Worm (Caenorhabditis elegans) whole organism, L2 larva: Measurements from ENCODE around the gene emb-30.

Experiments
- C34F6.9 ChIP-seq: fragments of 150-350 bp; optimal IDR thresholded peaks from 2 replicates; lab custom pipeline; 2014; ENCODE audit warnings: missing biosample characterization, missing genetic modification characterization
- F13H6.1 ChIP-seq: sonication (generic microtip); optimal IDR thresholded peaks from 2 replicates; lab custom pipeline; 2016; ENCODE audit warnings: missing genetic modification characterization, missing compliant biosample characterization
- R02D3.7 ChIP-seq: fragments of 150-350 bp; optimal IDR thresholded peaks from 2 replicates; lab custom pipeline; 2014; ENCODE audit warnings: missing biosample characterization, missing genetic modification characterization
- Y55F3AM.14 ChIP-seq: fragments of 200-800 bp; sonication (Bioruptor generic); optimal IDR thresholded peaks from 2 replicates; lab custom pipeline; 2018; ENCODE audit warnings: mild to moderate bottlenecking, missing genetic modification characterization, missing compliant biosample characterization
- ZK546.5 ChIP-seq: sonication (generic microtip); optimal IDR thresholded peaks from 2 replicates; lab custom pipeline; 2017; ENCODE audit warnings: missing biosample characterization, missing genetic modification characterization
- alr-1 ChIP-seq: fragments of 150-350 bp; optimal IDR thresholded peaks from 2 replicates; lab custom pipeline; 2014; ENCODE audit warnings: missing biosample characterization, missing genetic modification characterization
- aly-2 ChIP-seq: fragments of 150-350 bp; optimal IDR thresholded peaks from 2 replicates; lab custom pipeline; 2014; ENCODE audit warnings: missing biosample characterization, missing genetic modification characterization
- ama-1 ChIP-seq: fragments of 150-350 bp; optimal IDR thresholded peaks from 2 replicates; lab custom pipeline; 2018; ENCODE audit warnings: inconsistent platforms
- blmp-1 ChIP-seq: sonication (generic microtip); optimal IDR thresholded peaks from 2 replicates; lab custom pipeline; 2017; ENCODE audit warnings: missing genetic modification characterization, mild to moderate bottlenecking, missing compliant biosample characterization, antibody characterized with exemption, moderate library complexity; ENCODE audit not compliant: insufficient read depth
- ceh-16 ChIP-seq: fragments of 150-350 bp; optimal IDR thresholded peaks from 2 replicates; lab custom pipeline; 2014; ENCODE audit warnings: missing biosample characterization, missing genetic modification characterization
- ceh-82 ChIP-seq: fragments of 150-350 bp; optimal IDR thresholded peaks from 2 replicates; lab custom pipeline; 2014; ENCODE audit warnings: missing biosample characterization, missing genetic modification characterization
- crh-2 ChIP-seq: sonication (generic microtip); optimal IDR thresholded peaks from 2 replicates; lab custom pipeline; 2017; ENCODE audit warnings: missing biosample characterization, missing genetic modification characterization
- dmd-4 ChIP-seq: sonication (generic microtip); optimal IDR thresholded peaks from 2 replicates; lab custom pipeline; 2017; ENCODE audit warnings: missing biosample characterization, missing genetic modification characterization
- egl-27 ChIP-seq: sonication (generic microtip); optimal IDR thresholded peaks from 3 replicates; lab custom pipeline; 2017; ENCODE audit warnings: missing biosample characterization, missing genetic modification reagents, missing genetic modification characterization
- elt-1 ChIP-seq: fragments of 150-350 bp; optimal IDR thresholded peaks from 2 replicates; lab custom pipeline; 2014; ENCODE audit warnings: missing biosample characterization, missing genetic modification characterization
- elt-3 ChIP-seq: sonication (generic microtip); optimal IDR thresholded peaks from 2 replicates; lab custom pipeline; 2017; ENCODE audit warnings: missing biosample characterization, missing genetic modification characterization
- fos-1 ChIP-seq: fragments of 150-350 bp; optimal IDR thresholded peaks from 2 replicates; lab custom pipeline; 2014; ENCODE audit warnings: missing biosample characterization, missing genetic modification characterization
- gmeb-1 ChIP-seq: fragments of 150-350 bp; optimal IDR thresholded peaks from 2 replicates; lab custom pipeline; 2014; ENCODE audit warnings: missing biosample characterization, missing genetic modification characterization
- lin-11 ChIP-seq: fragments of 150-350 bp; sonication (generic microtip); optimal IDR thresholded peaks from 2 replicates; lab custom pipeline; 2014; ENCODE audit warnings: missing biosample characterization, missing genetic modification characterization, inconsistent platforms, mixed read lengths
- lin-13 ChIP-seq: fragments of 150-350 bp; optimal IDR thresholded peaks from 2 replicates; lab custom pipeline; 2014; ENCODE audit warnings: missing biosample characterization, missing genetic modification reagents, missing genetic modification characterization
- lin-39 ChIP-seq: fragments of 150-350 bp; optimal IDR thresholded peaks from 2 replicates; lab custom pipeline; 2014; ENCODE audit warnings: missing biosample characterization, missing genetic modification reagents, missing genetic modification characterization
- lsy-2 ChIP-seq, 2 experiments: fragments of 150-350 bp in 1 of 2; sonication (generic microtip) in 1 of 2; optimal IDR thresholded peaks; 2 replicates each; lab custom pipeline; 2014 to 2017; ENCODE audit warnings: missing biosample characterization in 2 of 2, missing genetic modification characterization in 2 of 2
- mab-5 ChIP-seq: fragments of 150-350 bp; optimal IDR thresholded peaks from 2 replicates; lab custom pipeline; 2014; ENCODE audit warnings: missing biosample characterization, missing genetic modification characterization
- mbf-1 ChIP-seq: sonication (generic microtip); optimal IDR thresholded peaks from 2 replicates; lab custom pipeline; 2017; ENCODE audit warnings: missing biosample characterization, missing genetic modification characterization
- mdl-1 ChIP-seq, 2 experiments: fragments of 150-350 bp in 1 of 2; sonication (generic microtip) in 1 of 2; optimal IDR thresholded peaks; 2 replicates each; lab custom pipeline; 2017; ENCODE audit warnings: missing biosample characterization in 2 of 2, missing genetic modification characterization in 2 of 2
- nhr-10 ChIP-seq: sonication (generic microtip); optimal IDR thresholded peaks from 2 replicates; lab custom pipeline; 2017; ENCODE audit warnings: missing biosample characterization, missing genetic modification characterization
- nhr-11 ChIP-seq: fragments of 150-350 bp; optimal IDR thresholded peaks from 2 replicates; lab custom pipeline; 2014; ENCODE audit warnings: missing biosample characterization, missing genetic modification characterization
- nhr-12 ChIP-seq: fragments of 150-350 bp; optimal IDR thresholded peaks from 2 replicates; lab custom pipeline; 2014; ENCODE audit warnings: missing biosample characterization, missing genetic modification characterization
- nhr-129 ChIP-seq: fragments of 150-350 bp; optimal IDR thresholded peaks from 2 replicates; lab custom pipeline; 2014; ENCODE audit warnings: missing biosample characterization, missing genetic modification characterization
- nhr-21 ChIP-seq: fragments of 150-350 bp; optimal IDR thresholded peaks from 2 replicates; lab custom pipeline; 2014; ENCODE audit warnings: missing biosample characterization, missing genetic modification characterization
- nhr-23 ChIP-seq: fragments of 150-350 bp; optimal IDR thresholded peaks from 2 replicates; lab custom pipeline; 2014; ENCODE audit warnings: missing biosample characterization, missing genetic modification reagents, missing genetic modification characterization
- nhr-237 ChIP-seq: fragments of 150-350 bp; optimal IDR thresholded peaks from 2 replicates; lab custom pipeline; 2014; ENCODE audit warnings: missing biosample characterization, missing genetic modification characterization
- nhr-25 ChIP-seq: fragments of 150-350 bp; sonication (generic microtip); optimal IDR thresholded peaks from 3 replicates; lab custom pipeline; 2014; ENCODE audit warnings: missing biosample characterization, missing genetic modification characterization
- nhr-6 ChIP-seq: fragments of 150-350 bp; optimal IDR thresholded peaks from 2 replicates; lab custom pipeline; 2014; ENCODE audit warnings: missing biosample characterization, missing genetic modification characterization
- nhr-77 ChIP-seq: fragments of 150-350 bp; optimal IDR thresholded peaks from 2 replicates; lab custom pipeline; 2014; ENCODE audit warnings: missing biosample characterization, missing genetic modification characterization
- peb-1 ChIP-seq: fragments of 150-350 bp; optimal IDR thresholded peaks from 2 replicates; lab custom pipeline; 2014; ENCODE audit warnings: missing biosample characterization, missing genetic modification characterization
- sem-4 ChIP-seq: fragments of 150-350 bp; optimal IDR thresholded peaks from 2 replicates; lab custom pipeline; 2014; ENCODE audit warnings: missing biosample characterization, missing genetic modification reagents, missing genetic modification characterization
- skn-1 ChIP-seq: sonication (generic microtip); optimal IDR thresholded peaks from 2 replicates; lab custom pipeline; 2017; ENCODE audit warnings: missing biosample characterization, missing genetic modification characterization
- sma-3 ChIP-seq: sonication (generic microtip); optimal IDR thresholded peaks from 2 replicates; lab custom pipeline; 2016; ENCODE audit warnings: missing genetic modification reagents, missing genetic modification characterization, missing compliant biosample characterization
- sma-9 ChIP-seq, 2 experiments: fragments of 150-350 bp in 1 of 2; sonication (generic microtip) in 1 of 2; optimal IDR thresholded peaks; 2 replicates each; lab custom pipeline; 2014 to 2016; ENCODE audit warnings: missing genetic modification characterization in 2 of 2, mild to moderate bottlenecking in 1 of 2, missing biosample characterization in 1 of 2, missing compliant biosample characterization in 1 of 2, missing genetic modification reagents in 1 of 2, moderate library complexity in 1 of 2
- snpc-4 ChIP-seq: fragments of 150-350 bp; optimal IDR thresholded peaks from 2 replicates; lab custom pipeline; 2014; ENCODE audit warnings: missing biosample characterization, missing genetic modification characterization
- unc-39 ChIP-seq: fragments of 150-350 bp; optimal IDR thresholded peaks from 2 replicates; lab custom pipeline; 2014; ENCODE audit warnings: missing biosample characterization, missing genetic modification characterization
- unc-55 ChIP-seq: fragments of 150-350 bp; sonication (generic microtip); optimal IDR thresholded peaks from 3 replicates; lab custom pipeline; 2014; ENCODE audit warnings: missing biosample characterization, missing genetic modification reagents, missing genetic modification characterization
- unc-62 ChIP-seq: fragments of 150-350 bp; optimal IDR thresholded peaks from 2 replicates; lab custom pipeline; 2014; ENCODE audit warnings: missing biosample characterization, missing genetic modification reagents, missing genetic modification characterization
- zag-1 ChIP-seq: fragments of 150-350 bp; optimal IDR thresholded peaks from 2 replicates; lab custom pipeline; 2014; ENCODE audit warnings: missing biosample characterization, missing genetic modification characterization
- ztf-1 ChIP-seq: fragments of 200-800 bp; sonication (Bioruptor generic); conservative IDR thresholded peaks from 2 replicates; pipeline ENCODE4 v1.3.6; 2022; ENCODE audit warnings: missing genetic modification characterization, missing compliant biosample characterization
- ztf-11 ChIP-seq: sonication (generic microtip); optimal IDR thresholded peaks from 2 replicates; lab custom pipeline; 2017; ENCODE audit warnings: missing biosample characterization, missing genetic modification characterization
- ztf-4 ChIP-seq: fragments of 150-350 bp; optimal IDR thresholded peaks from 2 replicates; lab custom pipeline; 2014; ENCODE audit warnings: missing biosample characterization, missing genetic modification characterization

The emb-30 gene

ce11 chrIII:9408304-9408703, 33.0 kb downstream of the emb-30 start:
- TF ChIP-seq unc-55 (GFP tag; lab: Kevin White, UChicago) (peak; percentile 48), snpc-4 (tag; lab: Kevin White, UChicago) (peak; percentile 92)

- TF ChIP-seq ZK546.5 (tag; lab: Kevin White, UChicago): peak; percentile 3
- TF ChIP-seq mdl-1 (tag; optimal IDR thresholded peaks at IDR 0.05; lab: Kevin White, UChicago): no peak
- no peak for TF ChIP-seq nhr-11 (tag; lab: Kevin White, UChicago)
- peak; percentile 21 for TF ChIP-seq nhr-129 (tag; lab: Kevin White, UChicago)
- TF ChIP-seq lin-13: peak; percentile 68
- peak; percentile 76 for TF ChIP-seq crh-2 (tag; lab: Kevin White, UChicago)
- TF ChIP-seq nhr-12 (tag; lab: Kevin White, UChicago): no peak
- no peak for TF ChIP-seq ama-1 (lab: Kevin White, UChicago)
- peak; percentile 68 for TF ChIP-seq F13H6.1 (tag; lab: Kevin White, UChicago)
- no peak for TF ChIP-seq Y55F3AM.14
- TF ChIP-seq nhr-10 (tag; lab: Kevin White, UChicago): no peak
- no peak for TF ChIP-seq nhr-77 (tag; lab: Kevin White, UChicago)
- TF ChIP-seq sma-9 (GFP tag; optimal IDR thresholded peaks at IDR 0.05; lab: Kevin White, UChicago): peak; percentile 56
- TF ChIP-seq sma-9 (tag; optimal IDR thresholded peaks at IDR 0.05; lab: Kevin White, UChicago): no peak
- TF ChIP-seq ceh-82 (tag; lab: Kevin White, UChicago): no peak
- no peak for TF ChIP-seq ztf-11 (tag; lab: Kevin White, UChicago)
- TF ChIP-seq unc-39 (tag; lab: Kevin White, UChicago): no peak
- no peak for TF ChIP-seq fos-1 (tag; lab: Kevin White, UChicago)
- TF ChIP-seq skn-1 (tag; lab: Kevin White, UChicago): no peak
- peak; percentile 83 for TF ChIP-seq unc-55 (GFP tag; lab: Kevin White, UChicago)
- TF ChIP-seq nhr-21 (tag; lab: Kevin White, UChicago): peak; percentile 54
- TF ChIP-seq lsy-2 (tag; optimal IDR thresholded peaks at IDR 0.05; lab: Kevin White, UChicago): peak; percentile 75 to 91
- no peak for TF ChIP-seq nhr-23
- TF ChIP-seq nhr-6: no peak
- peak; percentile 50 for TF ChIP-seq egl-27 (tag; lab: Kevin White, UChicago)
- TF ChIP-seq elt-1 (tag; lab: Kevin White, UChicago): no peak
- TF ChIP-seq alr-1: no peak
- TF ChIP-seq gmeb-1 (tag; lab: Kevin White, UChicago): peak; percentile 81
- no peak for TF ChIP-seq ztf-4 (tag; lab: Kevin White, UChicago)
- TF ChIP-seq peb-1 (tag; lab: Kevin White, UChicago): no peak
- no peak for TF ChIP-seq ztf-1 (GFP tag; lab: Robert Waterston, UW)
- TF ChIP-seq mbf-1 (tag; lab: Kevin White, UChicago): no peak
- TF ChIP-seq zag-1 (tag; lab: Kevin White, UChicago): no peak
- TF ChIP-seq R02D3.7 (tag; lab: Kevin White, UChicago): peak; percentile 92
- TF ChIP-seq elt-3: no peak
- TF ChIP-seq snpc-4 (tag; lab: Kevin White, UChicago): peak; percentile 60
- peak; percentile 67 for TF ChIP-seq sma-3
- no peak for TF ChIP-seq ceh-16
- no peak for TF ChIP-seq lin-39 (tag; lab: Kevin White, UChicago)
- no peak for TF ChIP-seq nhr-237 (tag; lab: Kevin White, UChicago)
- TF ChIP-seq C34F6.9 (tag; lab: Kevin White, UChicago): peak; percentile 36
- TF ChIP-seq dmd-4 (tag; lab: Kevin White, UChicago): no peak
- TF ChIP-seq sem-4 (tag; lab: Kevin White, UChicago): peak; percentile 28
- TF ChIP-seq mab-5 (tag; lab: Kevin White, UChicago): peak; percentile 65
- TF ChIP-seq lin-11 (tag; lab: Kevin White, UChicago): no peak
- TF ChIP-seq blmp-1: peak; percentile 83
- TF ChIP-seq aly-2: no peak
- no peak for TF ChIP-seq unc-62 (GFP tag; lab: Kevin White, UChicago)
- TF ChIP-seq nhr-25: peak; percentile 72
Observed at ce11 chrIII:9406600-9406999, 34.7 kb downstream of the emb-30 start, which contains the start of gene T26G10.1. Gene T26G10.1 (minus strand): TSS chrIII:9406641.
